1 fruit fly cellular context compared by ENCODE assay signal in the genomic region with DNA sequence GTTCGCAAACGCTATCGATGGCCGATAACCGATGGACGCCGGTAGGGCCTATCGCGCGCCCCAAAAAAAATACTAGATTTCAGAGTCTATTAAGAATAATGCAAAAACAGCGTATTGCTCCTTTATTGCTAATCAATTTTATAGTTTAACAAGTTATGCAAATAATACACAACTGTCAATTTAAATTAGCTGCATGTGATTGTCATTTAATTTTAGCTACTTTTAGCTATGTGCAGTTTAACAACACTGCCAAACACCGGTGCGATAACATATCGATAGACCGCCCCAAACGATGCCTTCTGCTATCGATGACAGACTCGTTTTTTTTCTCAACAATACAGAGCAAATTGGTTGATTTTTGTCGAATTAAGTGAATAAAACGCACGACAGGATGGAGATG.
TF ChIP-seq lines count a peak whose summit lies in the region.

A gene (minus strand): TSS at position 21 of the 400 bp plus-strand sequence.
A gene (plus strand): TSS at position 280 of the 400 bp plus-strand sequence.

TF ChIP-seq in whole organism, embryonic, 481 proteins besides CTCF, POLR2A, EP300 and RAD21 (continued from another document and continues in another):
- TF ChIP-seq h (optimal IDR thresholded peaks at IDR 0.05; lab: Kevin White, UChicago) (no peak), sna (GFP tag; IDR thresholded peaks at IDR 0.05; lab: Robert Waterston, UW; ENCODE audit: partially characterized antibody) (peak; percentile 80), HmgZ (tag; optimal IDR thresholded peaks at IDR 0.05; lab: Kevin White, UChicago) (peak; percentile 49), sqz (GFP tag; optimal IDR thresholded peaks at IDR 0.05; lab: Kevin White, UChicago) (peak; percentile 78), CG9932 (GFP tag; IDR thresholded peaks at IDR 0.05; lab: Robert Waterston, UW) (peak; percentile 56), Adf1 (GFP tag; IDR thresholded peaks at IDR 0.05; lab: Robert Waterston, UW) (no peak), CG31441 (GFP tag; IDR thresholded peaks at IDR 0.05; lab: Robert Waterston, UW) (no peak), MESR4 (GFP tag; optimal IDR thresholded peaks at IDR 0.05; lab: Kevin White, UChicago) (no peak), Fer2 (tag; optimal IDR thresholded peaks at IDR 0.05; lab: Kevin White, UChicago) (no peak), Fer3 (tag; optimal IDR thresholded peaks at IDR 0.05; lab: Kevin White, UChicago) (no peak), dimm (GFP tag; IDR thresholded peaks at IDR 0.05; lab: Robert Waterston, UW) (no peak), CG8765 (GFP tag; IDR thresholded peaks at IDR 0.05; lab: Robert Waterston, UW) (no peak), pan (optimal IDR thresholded peaks at IDR 0.05; lab: Kevin White, UChicago) (no peak), pan (GFP tag; optimal IDR thresholded peaks at IDR 0.05 in 1 of 2, IDR thresholded peaks at IDR 0.05 in 1 of 2) (no peak), Dbx (GFP tag; IDR thresholded peaks at IDR 0.05; lab: Robert Waterston, UW) (peak; percentile 63; the same call in 2 of the 3 replicates), CG17328 (GFP tag; IDR thresholded peaks at IDR 0.05; lab: Robert Waterston, UW) (no peak), da (GFP tag; optimal IDR thresholded peaks at IDR 0.05; lab: Kevin White, UChicago) (no peak), CG15011 (GFP tag; optimal IDR thresholded peaks at IDR 0.05; lab: Kevin White, UChicago) (no peak), gt (GFP tag; IDR thresholded peaks at IDR 0.05; lab: Robert Waterston, UW) (no peak), ind (GFP tag; optimal IDR thresholded peaks at IDR 0.05; lab: Kevin White, UChicago) (peak; percentile 37), pfk (GFP tag; optimal IDR thresholded peaks at IDR 0.05; lab: Kevin White, UChicago) (no peak), Gsc (GFP tag; IDR thresholded peaks at IDR 0.05; lab: Robert Waterston, UW) (no peak), CG14860 (GFP tag; IDR thresholded peaks at IDR 0.05; lab: Robert Waterston, UW; ENCODE audit: partially characterized antibody) (peak; percentile 87; the same call in 2 of the 3 replicates), CG15269 (tag; optimal IDR thresholded peaks at IDR 0.05; lab: Kevin White, UChicago) (no peak), crc (GFP tag; optimal IDR thresholded peaks at IDR 0.05; lab: Kevin White, UChicago) (no peak), Opbp (GFP tag; IDR thresholded peaks at IDR 0.05; lab: Robert Waterston, UW; ENCODE audit: partially characterized antibody) (peak; percentile 73; the same call in 2 of the 3 replicates), Hr78 (GFP tag; optimal IDR thresholded peaks at IDR 0.05; lab: Kevin White, UChicago) (no peak), Six4 (GFP tag; optimal IDR thresholded peaks at IDR 0.05; lab: Kevin White, UChicago) (no peak), dmrt11E (tag; optimal IDR thresholded peaks at IDR 0.05; lab: Kevin White, UChicago) (peak; percentile 21), Deaf1 (tag; optimal IDR thresholded peaks at IDR 0.05; lab: Kevin White, UChicago) (no peak), repo (GFP tag; optimal IDR thresholded peaks at IDR 0.05; lab: Kevin White, UChicago) (peak; percentile 1), p53 (GFP tag; optimal IDR thresholded peaks at IDR 0.05; lab: Kevin White, UChicago) (peak; percentile 4), CG30020 (tag; optimal IDR thresholded peaks at IDR 0.05; lab: Kevin White, UChicago) (peak; percentile 57), vvl (GFP tag; IDR thresholded peaks at IDR 0.05; lab: Robert Waterston, UW) (peak; percentile 22; the same call in 1 of the 2 replicates), Asciz (GFP tag; optimal IDR thresholded peaks at IDR 0.05; lab: Kevin White, UChicago) (no peak), MBD-R2 (GFP tag; IDR thresholded peaks at IDR 0.05; lab: Robert Waterston, UW) (peak; percentile 68), Trl (optimal IDR thresholded peaks at IDR 0.05; lab: Kevin White, UChicago) (no peak), Trl (GFP tag; optimal IDR thresholded peaks at IDR 0.05; lab: Kevin White, UChicago) (peak; percentile 41), Dek (tag; optimal IDR thresholded peaks at IDR 0.05; lab: Kevin White, UChicago) (no peak), row (GFP tag; IDR thresholded peaks at IDR 0.05; lab: Robert Waterston, UW) (peak; percentile 56), Atf6 (GFP tag; IDR thresholded peaks at IDR 0.05; lab: Robert Waterston, UW) (no peak), bab2 (GFP tag; optimal IDR thresholded peaks at IDR 0.05; lab: Kevin White, UChicago) (peak; percentile 57), CG17912 (GFP tag; optimal IDR thresholded peaks at IDR 0.05; lab: Kevin White, UChicago) (no peak), HHEX (GFP tag; optimal IDR thresholded peaks at IDR 0.05; lab: Kevin White, UChicago) (no peak), CG18476 (GFP tag; optimal IDR thresholded peaks at IDR 0.05; lab: Kevin White, UChicago) (no peak), hbn (GFP tag; IDR thresholded peaks at IDR 0.05; lab: Robert Waterston, UW; ENCODE audit: partially characterized antibody) (peak; percentile 70), NK7.1 (GFP tag; optimal IDR thresholded peaks at IDR 0.05; lab: Kevin White, UChicago) (no peak), salm (tag; optimal IDR thresholded peaks at IDR 0.05; lab: Kevin White, UChicago) (no peak), Sry-δ (GFP tag; optimal IDR thresholded peaks at IDR 0.05; lab: Kevin White, UChicago) (peak; percentile 90), CG8388 (GFP tag; optimal IDR thresholded peaks at IDR 0.05; lab: Kevin White, UChicago) (no peak), Hand (GFP tag; optimal IDR thresholded peaks at IDR 0.05; lab: Kevin White, UChicago) (no peak), CG1647 (GFP tag; optimal IDR thresholded peaks at IDR 0.05; lab: Kevin White, UChicago) (no peak), CkIIα-i1 (GFP tag; IDR thresholded peaks at IDR 0.05; lab: Robert Waterston, UW) (no peak), fu2 (GFP tag; optimal IDR thresholded peaks at IDR 0.05; lab: Kevin White, UChicago) (peak; percentile 49), zf30C (GFP tag; optimal IDR thresholded peaks at IDR 0.05; lab: Kevin White, UChicago) (no peak), CG4617 (GFP tag; optimal IDR thresholded peaks at IDR 0.05; lab: Kevin White, UChicago; ENCODE audit: borderline replicate concordance) (peak; percentile 45), ro (GFP tag; IDR thresholded peaks at IDR 0.05; lab: Robert Waterston, UW) (no peak), CG3726 (GFP tag; IDR thresholded peaks at IDR 0.05; lab: Robert Waterston, UW) (no peak), CG7271 (tag; optimal IDR thresholded peaks at IDR 0.05; lab: Kevin White, UChicago) (no peak), gcm2 (GFP tag; optimal IDR thresholded peaks at IDR 0.05; lab: Kevin White, UChicago) (no peak), bigmax (GFP tag; optimal IDR thresholded peaks at IDR 0.05; lab: Kevin White, UChicago) (no peak), gro (GFP tag; optimal IDR thresholded peaks at IDR 0.05; lab: Kevin White, UChicago) (no peak), CG17802 (tag; optimal IDR thresholded peaks at IDR 0.05; lab: Kevin White, UChicago) (no peak), pzg (GFP tag; optimal IDR thresholded peaks at IDR 0.05; lab: Kevin White, UChicago) (peak; percentile 85), caup (GFP tag; optimal IDR thresholded peaks at IDR 0.05; lab: Kevin White, UChicago; ENCODE audit: severe bottlenecking) (peak; percentile 6), CG12155 (GFP tag; optimal IDR thresholded peaks at IDR 0.05; lab: Kevin White, UChicago) (peak; percentile 22), bbx (GFP tag; IDR thresholded peaks at IDR 0.05; lab: Robert Waterston, UW; ENCODE audit: partially characterized antibody) (peak; percentile 67), Gug (GFP tag; IDR thresholded peaks at IDR 0.05; lab: Robert Waterston, UW) (no peak), Bdp1 (GFP tag; optimal IDR thresholded peaks at IDR 0.05; lab: Kevin White, UChicago) (no peak), abd-A (tag; optimal IDR thresholded peaks at IDR 0.05; lab: Kevin White, UChicago) (no peak), hb (GFP tag; IDR thresholded peaks at IDR 0.05; lab: Robert Waterston, UW; ENCODE audit: partially characterized antibody) (peak; percentile 92), sug (tag; optimal IDR thresholded peaks at IDR 0.05; lab: Kevin White, UChicago) (no peak), CG18619 (GFP tag; optimal IDR thresholded peaks at IDR 0.05; lab: Kevin White, UChicago) (no peak), Dad (GFP tag; optimal IDR thresholded peaks at IDR 0.05; lab: Kevin White, UChicago) (peak; percentile 14), Side (GFP tag; optimal IDR thresholded peaks at IDR 0.05; lab: Kevin White, UChicago) (peak; percentile 53), CG17186 (GFP tag; optimal IDR thresholded peaks at IDR 0.05; lab: Kevin White, UChicago) (peak; percentile 96), sens-2 (GFP tag; IDR thresholded peaks at IDR 0.05; lab: Robert Waterston, UW) (no peak), lmd (GFP tag; IDR thresholded peaks at IDR 0.05; lab: Robert Waterston, UW) (no peak), CG5245 (GFP tag; optimal IDR thresholded peaks at IDR 0.05; lab: Kevin White, UChicago) (no peak), tll (GFP tag; optimal IDR thresholded peaks at IDR 0.05; lab: Kevin White, UChicago) (no peak), slp2 (GFP tag; optimal IDR thresholded peaks at IDR 0.05; lab: Kevin White, UChicago) (peak; percentile 11), Hr39 (optimal IDR thresholded peaks at IDR 0.05; lab: Kevin White, UChicago) (no peak), gsb-n (tag; optimal IDR thresholded peaks at IDR 0.05; lab: Kevin White, UChicago) (no peak), CG12942 (GFP tag; optimal IDR thresholded peaks at IDR 0.05; lab: Kevin White, UChicago) (peak; percentile 24), sim (GFP tag; IDR thresholded peaks at IDR 0.05; lab: Robert Waterston, UW) (no peak), fd64A (GFP tag; optimal IDR thresholded peaks at IDR 0.05; lab: Kevin White, UChicago) (no peak), ab (GFP tag; optimal IDR thresholded peaks at IDR 0.05; lab: Kevin White, UChicago) (no peak), CG9817 (tag; optimal IDR thresholded peaks at IDR 0.05; lab: Kevin White, UChicago) (peak; percentile 5), Dip3 (GFP tag; optimal IDR thresholded peaks at IDR 0.05; lab: Kevin White, UChicago) (peak; percentile 63), Ptx1 (GFP tag; IDR thresholded peaks at IDR 0.05; lab: Robert Waterston, UW) (peak; percentile 36; the same call in 1 of the 2 replicates), her (GFP tag; optimal IDR thresholded peaks at IDR 0.05; lab: Kevin White, UChicago) (peak; percentile 42), YL-1 (GFP tag; optimal IDR thresholded peaks at IDR 0.05; lab: Kevin White, UChicago) (peak; percentile 58), Taf1 (GFP tag; IDR thresholded peaks at IDR 0.05; lab: Robert Waterston, UW) (no peak), CG7745 (tag; optimal IDR thresholded peaks at IDR 0.05; lab: Kevin White, UChicago) (no peak), CG7556 (GFP tag; optimal IDR thresholded peaks at IDR 0.05; lab: Kevin White, UChicago) (no peak), CG4707 (GFP tag; optimal IDR thresholded peaks at IDR 0.05; lab: Kevin White, UChicago) (no peak), btn (GFP tag; optimal IDR thresholded peaks at IDR 0.05; lab: Kevin White, UChicago) (no peak), CG11085 (GFP tag; IDR thresholded peaks at IDR 0.05; lab: Robert Waterston, UW) (no peak), CG6791 (GFP tag; IDR thresholded peaks at IDR 0.05; lab: Robert Waterston, UW; ENCODE audit: partially characterized antibody) (peak; percentile 87), NC2β (GFP tag; optimal IDR thresholded peaks at IDR 0.05; lab: Kevin White, UChicago) (peak; percentile 25), lov (optimal IDR thresholded peaks at IDR 0.05; lab: Kevin White, UChicago) (no peak), lov (GFP tag; IDR thresholded peaks at IDR 0.05; lab: Robert Waterston, UW) (no peak), Rx (GFP tag; IDR thresholded peaks at IDR 0.05; lab: Robert Waterston, UW) (no peak), Stat92E (GFP tag; optimal IDR thresholded peaks at IDR 0.05; lab: Kevin White, UChicago) (no peak), CG9797 (GFP tag; optimal IDR thresholded peaks at IDR 0.05; lab: Kevin White, UChicago) (peak; percentile 86), slou (GFP tag; optimal IDR thresholded peaks at IDR 0.05; lab: Kevin White, UChicago) (no peak), CG13894 (tag; optimal IDR thresholded peaks at IDR 0.05; lab: Kevin White, UChicago) (no peak), ATbp (GFP tag; optimal IDR thresholded peaks at IDR 0.05; lab: Kevin White, UChicago) (no peak), zfh2 (GFP tag; optimal IDR thresholded peaks at IDR 0.05; lab: Kevin White, UChicago) (peak; percentile 52), Hmx (GFP tag; optimal IDR thresholded peaks at IDR 0.05; lab: Kevin White, UChicago) (no peak), CG6689 (GFP tag; IDR thresholded peaks at IDR 0.05; lab: Robert Waterston, UW) (no peak), ranshi (GFP tag; IDR thresholded peaks at IDR 0.05; lab: Robert Waterston, UW) (no peak), CG2199 (GFP tag; IDR thresholded peaks at IDR 0.05; lab: Robert Waterston, UW) (no peak), twi (tag; optimal IDR thresholded peaks at IDR 0.05; lab: Kevin White, UChicago) (no peak), otp (GFP tag; IDR thresholded peaks at IDR 0.05; lab: Robert Waterston, UW) (no peak), CG14667 (GFP tag; IDR thresholded peaks at IDR 0.05; lab: Robert Waterston, UW) (no peak), CG31365 (tag; optimal IDR thresholded peaks at IDR 0.05; lab: Kevin White, UChicago) (no peak), ci (GFP tag; IDR thresholded peaks at IDR 0.05; lab: Robert Waterston, UW) (no peak), CG2120 (GFP tag; optimal IDR thresholded peaks at IDR 0.05; lab: Kevin White, UChicago) (peak; percentile 63), Spps (tag; optimal IDR thresholded peaks at IDR 0.05; lab: Kevin White, UChicago) (no peak), GATAe (GFP tag; conservative IDR thresholded peaks at IDR 0.05; lab: Robert Waterston, UW) (no peak), Rfx (GFP tag; IDR thresholded peaks at IDR 0.05; lab: Robert Waterston, UW) (no peak; the same call in 1 of the 2 replicates), nerfin-2 (GFP tag; IDR thresholded peaks at IDR 0.05; lab: Robert Waterston, UW; ENCODE audit: partially characterized antibody) (peak; percentile 85), pum (GFP tag; optimal IDR thresholded peaks at IDR 0.05; lab: Kevin White, UChicago) (peak; percentile 20), CoRest (tag; optimal IDR thresholded peaks at IDR 0.05; lab: Kevin White, UChicago) (peak; percentile 40), ttk (GFP tag; IDR thresholded peaks at IDR 0.05; lab: Robert Waterston, UW) (no peak), al (GFP tag; IDR thresholded peaks at IDR 0.05; lab: Robert Waterston, UW) (no peak), Bgb (GFP tag; IDR thresholded peaks at IDR 0.05; lab: Robert Waterston, UW; ENCODE audit: partially characterized antibody) (peak; percentile 83), hkb (optimal IDR thresholded peaks at IDR 0.05; lab: Kevin White, UChicago) (no peak), hkb (GFP tag; IDR thresholded peaks at IDR 0.05; lab: Robert Waterston, UW) (no peak), grn (GFP tag; optimal IDR thresholded peaks at IDR 0.05; lab: Kevin White, UChicago) (no peak)
